Worm (Caenorhabditis elegans): Measurements from ENCODE around the gene R31.2.
A peak's percentile ranks its signal among the peaks of the same experiment; 100 is the strongest.

Gene R31.2

ce11 chrV:11917186-11917585, at the start of gene R31.2:
TSS of gene R31.2 (plus strand) at chrV:11917573.
- TF ChIP-seq lin-54 (GFP tag; optimal IDR thresholded peaks at IDR 0.05): peak; percentile 50
- peak; percentile 92 for TF ChIP-seq madf-6 (GFP tag; IDR thresholded peaks at IDR 0.05)
- no peak for TF ChIP-seq sea-2 (GFP tag; IDR thresholded peaks at IDR 0.05)
- TF ChIP-seq madf-8 (GFP tag; conservative IDR thresholded peaks at IDR 0.05): peak; percentile 78
- TF ChIP-seq D2030.7 (GFP tag; IDR thresholded peaks at IDR 0.05): peak; percentile 23; the same call in 1 of the 2 replicates
- peak; percentile 89 for TF ChIP-seq F33H1.4 (GFP tag; IDR thresholded peaks at IDR 0.05)
- TF ChIP-seq gei-17 (GFP tag; optimal IDR thresholded peaks at IDR 0.05): no peak
- peak; percentile 48 for TF ChIP-seq efl-1 (GFP tag; optimal IDR thresholded peaks at IDR 0.05)
- TF ChIP-seq tbp1 (GFP tag; optimal IDR thresholded peaks at IDR 0.05): no peak
- TF ChIP-seq ceh-91 (GFP tag; IDR thresholded peaks at IDR 0.05): peak; percentile 55; the same call in 1 of the 2 replicates
- TF ChIP-seq athp-1 (tag; optimal IDR thresholded peaks at IDR 0.05): no peak
- TF ChIP-seq B0019.2 (GFP tag; conservative IDR thresholded peaks at IDR 0.05): no peak
- no peak for TF ChIP-seq B0261.1 (tag; optimal IDR thresholded peaks at IDR 0.05)
- peak; percentile 46; the same call in 1 of the 2 replicates for TF ChIP-seq pbrm-1 (GFP tag; IDR thresholded peaks at IDR 0.05)
- no peak for TF ChIP-seq zim-3 (tag; optimal IDR thresholded peaks at IDR 0.05)
- peak; percentile 73 for TF ChIP-seq xnd-1 (tag; optimal IDR thresholded peaks at IDR 0.05)
- TF ChIP-seq dpl-1 (GFP tag; optimal IDR thresholded peaks at IDR 0.05): peak; percentile 4
- no peak for TF ChIP-seq nhr-120 (GFP tag; IDR thresholded peaks at IDR 0.05)
- peak; percentile 91 for TF ChIP-seq lsl-1 (GFP tag; optimal IDR thresholded peaks at IDR 0.05)

ce11 chrV:11868142-11868541, 49.2 kb upstream of the R31.2 start, which contains the start of gene R13H4.7:
TSS of gene R13H4.7 (minus strand) at chrV:11868242.
- TF ChIP-seq hlh-26 (GFP tag; conservative IDR thresholded peaks at IDR 0.05) (no peak), unc-130 (GFP tag; optimal IDR thresholded peaks at IDR 0.05) (no peak), dpl-1 (GFP tag; optimal IDR thresholded peaks at IDR 0.05) (no peak), K11D2.4 (GFP tag; IDR thresholded peaks at IDR 0.05) (no peak), nhr-27 (tag; optimal IDR thresholded peaks at IDR 0.05) (no peak), lin-26 (GFP tag; IDR thresholded peaks at IDR 0.05) (no peak), F57A8.1 (GFP tag; optimal IDR thresholded peaks at IDR 0.05) (no peak), madf-3 (GFP tag; IDR thresholded peaks at IDR 0.05) (no peak)

- TF ChIP-seq ets-4 (GFP tag; optimal IDR thresholded peaks at IDR 0.05): no peak
Measured at ce11 chrV:11875060-11875459, 42.3 kb upstream of the R31.2 start, which contains the start of gene sulp-4. TSS of gene sulp-4 (plus strand) at chrV:11875360.

ce11 chrV:11876657-11877056, 40.7 kb upstream of the R31.2 start:
- no peak for TF ChIP-seq sea-2 (GFP tag; IDR thresholded peaks at IDR 0.05)
- no peak for TF ChIP-seq K11D2.4 (GFP tag; IDR thresholded peaks at IDR 0.05)
- no peak for TF ChIP-seq let-607 (tag; optimal IDR thresholded peaks at IDR 0.05)
- no peak for TF ChIP-seq Y95B8A.8 (GFP tag; IDR thresholded peaks at IDR 0.05)
- no peak for TF ChIP-seq ceh-79 (tag; optimal IDR thresholded peaks at IDR 0.05)
- no peak for TF ChIP-seq madf-8 (GFP tag; conservative IDR thresholded peaks at IDR 0.05)
- no peak for TF ChIP-seq F22D6.2 (tag; optimal IDR thresholded peaks at IDR 0.05)

- TF ChIP-seq lsy-27 (tag; optimal IDR thresholded peaks at IDR 0.05; ENCODE audit: borderline replicate concordance, insufficient read depth) (no peak), hlh-12 (tag; optimal IDR thresholded peaks at IDR 0.05) (no peak), B0336.3 (GFP tag; IDR thresholded peaks at IDR 0.05) (no peak), F39B2.1 (GFP tag; IDR thresholded peaks at IDR 0.05) (no peak), egl-18 (GFP tag; IDR thresholded peaks at IDR 0.05) (no peak), ekl-4 (GFP tag; IDR thresholded peaks at IDR 0.05) (no peak), xnd-1 (tag; optimal IDR thresholded peaks at IDR 0.05) (no peak), hmg-1.2 (GFP tag; IDR thresholded peaks at IDR 0.05) (no peak), unc-62 (GFP tag; optimal IDR thresholded peaks at IDR 0.05) (no peak), ceh-40 (GFP tag; IDR thresholded peaks at IDR 0.05) (no peak), sdz-38 (tag; optimal IDR thresholded peaks at IDR 0.05) (no peak), hmg-20 (GFP tag; IDR thresholded peaks at IDR 0.05) (no peak), ztf-26 (tag; optimal IDR thresholded peaks at IDR 0.05) (no peak), nfyb-1 (GFP tag; IDR thresholded peaks at IDR 0.05) (no peak), zim-3 (tag; optimal IDR thresholded peaks at IDR 0.05) (no peak), madf-6 (GFP tag; IDR thresholded peaks at IDR 0.05) (no peak)
Measured at ce11 chrV:11879732-11880131, 37.6 kb upstream of the R31.2 start, which contains the start of gene sulp-5. TSS of gene sulp-5 (plus strand) at chrV:11880032.

Measured in whole organism, young adult.